Fruit fly (Drosophila melanogaster) S2 (cell line): ENCODE results near the gene CG1309.

Source experiments
- CG8478 ChIP-seq: fragments of >200 bp; optimal IDR thresholded peaks from 2 replicates; lab custom pipeline; 2018
- CTCF ChIP-seq, 2 experiments: fragments of >200 bp; optimal IDR thresholded peaks; 2 replicates each; lab custom pipeline; 2018

DNA sequence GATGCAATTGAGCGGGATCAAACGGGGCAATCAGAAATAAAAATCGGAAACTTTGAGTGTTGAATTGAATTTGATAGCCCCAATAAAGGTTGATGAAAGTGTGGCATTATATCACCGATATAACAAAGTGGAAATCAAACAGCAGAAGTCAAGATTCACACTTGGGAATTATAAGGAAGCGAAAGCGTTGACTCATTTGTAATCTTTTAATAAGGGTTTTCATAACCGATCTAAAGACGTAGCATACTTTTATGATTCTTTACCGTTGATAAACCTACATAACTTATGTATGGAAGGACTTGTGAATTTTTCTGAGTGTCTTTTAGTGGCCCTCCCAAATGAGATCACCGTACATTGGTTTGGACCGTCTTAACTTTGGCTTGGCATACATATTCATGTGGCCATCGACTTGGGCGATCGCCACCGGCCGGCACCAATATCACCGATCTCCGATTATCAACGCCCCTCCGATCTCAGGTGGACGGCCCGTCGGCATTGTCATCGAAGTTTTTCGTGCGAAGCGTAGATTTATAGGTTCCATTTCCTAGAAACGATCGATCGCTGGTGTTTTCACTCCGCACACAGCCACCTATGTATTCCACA, 29.8 kb upstream of the CG1309 start:
- TF ChIP-seq CTCF (optimal IDR thresholded peaks at IDR 0.05; lab: Kevin White, UChicago) (no peak), CG8478 (lab: Kevin White, UChicago) (no peak)
